Worm (Caenorhabditis elegans): ENCODE results near the gene rfth-1.

DNA sequence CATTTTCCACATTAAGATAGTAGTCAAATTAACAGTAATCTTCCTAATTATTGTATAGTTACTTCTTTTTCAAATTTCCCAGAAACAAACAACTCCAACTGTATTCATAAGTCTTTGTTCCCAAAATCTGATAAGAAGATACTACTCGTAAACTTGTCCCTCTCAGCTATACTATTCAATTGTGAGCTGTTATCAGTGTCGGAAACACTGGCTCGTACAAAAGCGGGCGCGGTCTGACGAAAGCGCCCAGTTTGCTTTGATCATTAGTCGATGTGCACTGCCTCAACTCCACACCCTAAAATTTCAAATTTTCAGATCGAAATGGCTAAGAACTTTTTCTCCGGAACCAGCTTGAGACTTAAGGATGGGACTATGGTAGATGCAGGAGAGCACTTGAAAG, 24.4 kb downstream of the rfth-1 start, which contains the start of gene trx-3:
- TF ChIP-seq scrt-1 (GFP tag; IDR thresholded peaks at IDR 0.05), result no peak
- TF ChIP-seq hnd-1 (tag; optimal IDR thresholded peaks at IDR 0.05), result no peak
- TF ChIP-seq ama-1 (optimal IDR thresholded peaks at IDR 0.05), result no peak
- TF ChIP-seq aly-1 (tag; optimal IDR thresholded peaks at IDR 0.05), result no peak
- no peak for TF ChIP-seq flt-1 (GFP tag; IDR thresholded peaks at IDR 0.05)
- TF ChIP-seq tra-4 (tag; optimal IDR thresholded peaks at IDR 0.05), result no peak
- no peak for TF ChIP-seq ets-7 (tag; optimal IDR thresholded peaks at IDR 0.05)
- no peak for TF ChIP-seq F13C5.2 (tag; optimal IDR thresholded peaks at IDR 0.05)
- no peak for TF ChIP-seq hmg-4 (GFP tag; optimal IDR thresholded peaks at IDR 0.05)

Data from whole organism, early embryonic.